Worm (Caenorhabditis elegans) whole organism, L1 larva: ENCODE data around the gene T22B2.5.

ENCODE experiments used
- Y116A8C.19 ChIP-seq: sonication (generic microtip); optimal IDR thresholded peaks from 2 replicates; lab custom pipeline; 2016; ENCODE audit warnings: missing compliant biosample characterization, missing genetic modification characterization, borderline replicate concordance
- dpl-1 ChIP-seq, 3 experiments: fragments of 150-350 bp in 2 of 3; sonication (generic microtip) in 1 of 3; optimal IDR thresholded peaks; 2 replicates each; lab custom pipeline; 2014 to 2017; ENCODE audit warnings: missing biosample characterization in 3 of 3, missing genetic modification characterization in 3 of 3, missing genetic modification reagents in 3 of 3
- elt-3 ChIP-seq, 6 experiments: fragments of 150-350 bp in 1 of 6; sonication (generic microtip); optimal IDR thresholded peaks; 2 replicates each; lab custom pipeline; 2017 to 2018; ENCODE audit warnings: missing biosample characterization in 6 of 6, missing genetic modification characterization in 6 of 6, inconsistent platforms in 1 of 6
- lin-39 ChIP-seq: fragments of 150-350 bp; optimal IDR thresholded peaks from 2 replicates; lab custom pipeline; 2014; ENCODE audit warnings: missing biosample characterization, missing genetic modification reagents, missing genetic modification characterization
- lir-3 ChIP-seq: sonication (generic microtip); optimal IDR thresholded peaks from 2 replicates; lab custom pipeline; 2016; ENCODE audit warnings: mild to moderate bottlenecking, missing genetic modification characterization, moderate library complexity, missing compliant biosample characterization; ENCODE audit not compliant: poor library complexity
- mef-2 ChIP-seq: fragments of 150-350 bp; optimal IDR thresholded peaks from 2 replicates; lab custom pipeline; 2014; ENCODE audit warnings: missing biosample characterization, missing genetic modification characterization
- mep-1 ChIP-seq: fragments of 150-350 bp; optimal IDR thresholded peaks from 2 replicates; lab custom pipeline; 2014; ENCODE audit warnings: missing biosample characterization, missing genetic modification characterization
- nhr-12 ChIP-seq: sonication (generic microtip); optimal IDR thresholded peaks from 2 replicates; lab custom pipeline; 2017; ENCODE audit warnings: missing biosample characterization, missing genetic modification characterization
- nhr-237 ChIP-seq: fragments of 150-350 bp; optimal IDR thresholded peaks from 2 replicates; lab custom pipeline; 2014; ENCODE audit warnings: missing biosample characterization, missing genetic modification characterization
- nhr-71 ChIP-seq: sonication (generic microtip); optimal IDR thresholded peaks from 2 replicates; lab custom pipeline; 2016; ENCODE audit warnings: mild to moderate bottlenecking, missing genetic modification characterization, moderate library complexity, missing compliant biosample characterization
- pqm-1 ChIP-seq: sonication (generic microtip); optimal IDR thresholded peaks from 3 replicates; lab custom pipeline; 2017; ENCODE audit warnings: missing biosample characterization, missing genetic modification characterization
- unc-130 ChIP-seq: fragments of 150-350 bp; optimal IDR thresholded peaks from 2 replicates; lab custom pipeline; 2017; ENCODE audit warnings: missing biosample characterization, missing genetic modification characterization, inconsistent platforms
- ztf-4 ChIP-seq: fragments of 150-350 bp; optimal IDR thresholded peaks from 2 replicates; lab custom pipeline; 2014; ENCODE audit warnings: missing biosample characterization, missing genetic modification characterization

- TF ChIP-seq pqm-1 (tag; lab: Kevin White, UChicago) (no peak), lir-3 (tag; lab: Kevin White, UChicago) (no peak), nhr-237 (no peak), lin-39 (tag; lab: Kevin White, UChicago) (no peak), elt-3 (tag; optimal IDR thresholded peaks at IDR 0.05; lab: Kevin White, UChicago) (no peak), mef-2 (tag; lab: Kevin White, UChicago) (no peak), Y116A8C.19 (tag; lab: Kevin White, UChicago) (no peak), nhr-12 (tag; lab: Kevin White, UChicago) (no peak), ztf-4 (tag; lab: Kevin White, UChicago) (no peak), unc-130 (tag; lab: Kevin White, UChicago) (no peak), mep-1 (no peak), dpl-1 (GFP tag; optimal IDR thresholded peaks at IDR 0.05; lab: Kevin White, UChicago) (no peak), nhr-71 (no peak)
Measured at ce11 chrX:3920747-3921146, 9.6 kb upstream of the T22B2.5 start.
